Worm (Caenorhabditis elegans) whole organism, young adult: ENCODE results near the gene T01D1.4.

Source experiments
- B0019.2 ChIP-seq: fragments of 200-800 bp; sonication (Bioruptor generic); conservative IDR thresholded peaks from 2 replicates; pipeline ENCODE4 v1.3.6; 2022; ENCODE audit warnings: missing genetic modification reagents, missing genetic modification characterization, missing compliant biosample characterization
- B0035.1 ChIP-seq: sonication (generic microtip); optimal IDR thresholded peaks from 2 replicates; lab custom pipeline; 2016; ENCODE audit warnings: missing genetic modification characterization, mild to moderate bottlenecking, missing compliant biosample characterization, missing genotype, missing genetic modification reagents
- B0261.1 ChIP-seq: sonication (generic microtip); optimal IDR thresholded peaks from 2 replicates; lab custom pipeline; 2016; ENCODE audit warnings: mild to moderate bottlenecking, missing genetic modification characterization, moderate library complexity, missing compliant biosample characterization
- D2030.7 ChIP-seq: fragments of 200-800 bp; sonication (Bioruptor generic); IDR thresholded peaks from 2 replicates; pipeline ENCODE4 v1.3.6; 2022; ENCODE audit warnings: missing genetic modification reagents, missing genetic modification characterization, missing compliant biosample characterization
- F22D6.2 ChIP-seq: sonication (generic microtip); optimal IDR thresholded peaks from 2 replicates; lab custom pipeline; 2016; ENCODE audit warnings: mild to moderate bottlenecking, missing genetic modification characterization, missing compliant biosample characterization
- F52B5.7 ChIP-seq: sonication (generic microtip); optimal IDR thresholded peaks from 2 replicates; lab custom pipeline; 2016; ENCODE audit warnings: mild to moderate bottlenecking, missing genetic modification characterization, missing compliant biosample characterization
- F55B11.4 ChIP-seq: sonication (generic microtip); optimal IDR thresholded peaks from 2 replicates; lab custom pipeline; 2016; ENCODE audit warnings: missing compliant biosample characterization, missing genetic modification characterization, borderline replicate concordance; ENCODE audit not compliant: insufficient read depth
- K12H6.12 ChIP-seq: fragments of 200-800 bp; sonication (Bioruptor generic); optimal IDR thresholded peaks from 2 replicates; lab custom pipeline; 2018; ENCODE audit warnings: mild to moderate bottlenecking, missing genetic modification characterization, missing compliant biosample characterization
- Y53F4B.3 ChIP-seq: fragments of 200-800 bp; sonication (Bioruptor generic); IDR thresholded peaks from 2 replicates; pipeline ENCODE4 v1.3.6; 2022; ENCODE audit warnings: missing genetic modification reagents, missing genetic modification characterization, missing compliant biosample characterization
- Y56A3A.18 ChIP-seq: fragments of 200-800 bp; sonication (Bioruptor generic); IDR thresholded peaks from 2 replicates; pipeline ENCODE4 v1.3.6; 2022; ENCODE audit warnings: missing genetic modification reagents, missing genetic modification characterization, missing compliant biosample characterization
- ZK185.1 ChIP-seq: sonication (generic microtip); optimal IDR thresholded peaks from 2 replicates; lab custom pipeline; 2016; ENCODE audit warnings: mild to moderate bottlenecking, missing genetic modification characterization, missing compliant biosample characterization; ENCODE audit not compliant: poor library complexity, severe bottlenecking
- athp-1 ChIP-seq: sonication (generic microtip); optimal IDR thresholded peaks from 2 replicates; lab custom pipeline; 2017; ENCODE audit warnings: mild to moderate bottlenecking, missing genetic modification characterization, missing compliant biosample characterization
- attf-3 ChIP-seq: fragments of 200-800 bp; sonication (Bioruptor generic); conservative IDR thresholded peaks from 2 replicates; pipeline ENCODE4 v1.3.6; 2022; ENCODE audit warnings: missing genetic modification reagents, missing genetic modification characterization, missing compliant biosample characterization
- attf-6 ChIP-seq: fragments of 200-800 bp; sonication (Bioruptor generic); IDR thresholded peaks from 2 replicates; pipeline ENCODE4 v1.3.6; 2022; ENCODE audit warnings: missing genetic modification reagents, missing genetic modification characterization, missing compliant biosample characterization
- bed-1 ChIP-seq: fragments of 200-800 bp; sonication (Bioruptor generic); IDR thresholded peaks from 2 replicates; pipeline ENCODE4 v1.3.6; 2022; ENCODE audit warnings: missing genetic modification reagents, missing genetic modification characterization, missing compliant biosample characterization
- cebp-2 ChIP-seq: fragments of 200-800 bp; sonication (Bioruptor generic); IDR thresholded peaks from 2 replicates; pipeline ENCODE4 v1.3.6; 2022; ENCODE audit warnings: missing genetic modification characterization, missing compliant biosample characterization
- ceh-27 ChIP-seq: fragments of 200-800 bp; sonication (Bioruptor generic); optimal IDR thresholded peaks from 2 replicates; lab custom pipeline; 2018; ENCODE audit warnings: mild to moderate bottlenecking, missing genetic modification characterization, moderate library complexity, missing compliant biosample characterization
- ceh-40 ChIP-seq: fragments of 200-800 bp; sonication (Bioruptor generic); IDR thresholded peaks from 2 replicates; pipeline ENCODE4 v1.3.6; 2022; ENCODE audit warnings: missing genetic modification characterization, missing compliant biosample characterization
- ceh-79 ChIP-seq: sonication (generic microtip); optimal IDR thresholded peaks from 2 replicates; lab custom pipeline; 2017; ENCODE audit warnings: mild to moderate bottlenecking, missing genetic modification characterization, missing compliant biosample characterization
- ceh-91 ChIP-seq: fragments of 200-800 bp; sonication (Bioruptor generic); IDR thresholded peaks from 2 replicates; pipeline ENCODE4 v1.3.6; 2022; ENCODE audit warnings: missing genetic modification reagents, missing genetic modification characterization, missing compliant biosample characterization
- dpff-1 ChIP-seq: sonication (generic microtip); optimal IDR thresholded peaks from 2 replicates; lab custom pipeline; 2017; ENCODE audit warnings: mild to moderate bottlenecking, missing genetic modification characterization, missing compliant biosample characterization
- egl-44 ChIP-seq: fragments of 200-800 bp; sonication (Bioruptor generic); IDR thresholded peaks from 2 replicates; pipeline ENCODE4 v1.3.6; 2022; ENCODE audit warnings: missing genetic modification reagents, missing genetic modification characterization, missing compliant biosample characterization
- egrh-3 ChIP-seq: fragments of 200-800 bp; sonication (Bioruptor generic); IDR thresholded peaks from 2 replicates; pipeline ENCODE4 v1.3.6; 2022; ENCODE audit warnings: missing genetic modification reagents, missing genetic modification characterization, missing compliant biosample characterization
- ets-4 ChIP-seq: fragments of 200-800 bp; sonication (Bioruptor generic); optimal IDR thresholded peaks from 2 replicates; lab custom pipeline; 2018; ENCODE audit warnings: mild to moderate bottlenecking, missing genetic modification characterization, missing compliant biosample characterization
- hrde-1 ChIP-seq: sonication (generic microtip); optimal IDR thresholded peaks from 2 replicates; lab custom pipeline; 2016; ENCODE audit warnings: missing genetic modification characterization, mild to moderate bottlenecking, missing compliant biosample characterization, moderate library complexity, missing genotype, missing genetic modification reagents, borderline replicate concordance
- hsf-1 ChIP-seq: fragments of 200-800 bp; sonication (Bioruptor generic); IDR thresholded peaks from 2 replicates; pipeline ENCODE4 v1.3.6; 2022; ENCODE audit warnings: missing genetic modification reagents, missing genetic modification characterization, missing compliant biosample characterization
- lin-35 ChIP-seq, 3 experiments: fragments of 150-350 bp in 2 of 3; sonication (generic microtip) in 1 of 3; optimal IDR thresholded peaks; 2 replicates each; lab custom pipeline; 2014 to 2018; ENCODE audit warnings: missing biosample characterization in 3 of 3, missing genetic modification characterization in 3 of 3, missing genetic modification reagents in 3 of 3
- lsl-1 ChIP-seq: fragments of 200-800 bp; sonication (Bioruptor generic); optimal IDR thresholded peaks from 2 replicates; lab custom pipeline; 2018; ENCODE audit warnings: mild to moderate bottlenecking, missing genetic modification characterization, moderate library complexity, missing compliant biosample characterization
- lsy-27 ChIP-seq: sonication (generic microtip); optimal IDR thresholded peaks from 2 replicates; lab custom pipeline; 2017; ENCODE audit warnings: missing genetic modification characterization, mild to moderate bottlenecking, missing compliant biosample characterization, antibody characterized with exemption, missing genotype, borderline replicate concordance; ENCODE audit not compliant: insufficient read depth
- madf-10 ChIP-seq: sonication (generic microtip); optimal IDR thresholded peaks from 2 replicates; lab custom pipeline; 2016; ENCODE audit warnings: mild to moderate bottlenecking, missing genetic modification characterization, missing compliant biosample characterization
- mel-28 ChIP-seq: sonication (generic microtip); optimal IDR thresholded peaks from 2 replicates; lab custom pipeline; 2016; ENCODE audit warnings: borderline replicate concordance, mild to moderate bottlenecking, missing genetic modification characterization, missing compliant biosample characterization
- nfya-2 ChIP-seq: fragments of 200-800 bp; sonication (Bioruptor generic); IDR thresholded peaks from 2 replicates; pipeline ENCODE4 v1.3.6; 2022; ENCODE audit warnings: missing genetic modification reagents, missing genetic modification characterization, missing compliant biosample characterization
- nhr-80 ChIP-seq: sonication (generic microtip); optimal IDR thresholded peaks from 2 replicates; lab custom pipeline; 2016; ENCODE audit warnings: missing genetic modification characterization, missing compliant biosample characterization
- rec-8 ChIP-seq, 2 experiments: sonication (generic microtip); optimal IDR thresholded peaks; 2 replicates each; lab custom pipeline; 2016; ENCODE audit warnings: mild to moderate bottlenecking in 2 of 2, missing genetic modification characterization in 2 of 2, missing genetic modification reagents in 2 of 2, missing genotype in 2 of 2, missing biosample characterization in 1 of 2, missing compliant biosample characterization in 1 of 2, moderate library complexity in 1 of 2
- sea-2 ChIP-seq: fragments of 200-800 bp; sonication (Bioruptor generic); IDR thresholded peaks from 2 replicates; pipeline ENCODE4 v1.3.6; 2022; ENCODE audit warnings: missing genetic modification characterization, missing compliant biosample characterization
- snpc-1.1 ChIP-seq: sonication (generic microtip); optimal IDR thresholded peaks from 2 replicates; lab custom pipeline; 2017; ENCODE audit warnings: missing genetic modification characterization, mild to moderate bottlenecking, missing compliant biosample characterization, antibody characterized with exemption, moderate library complexity, missing genotype, missing genetic modification reagents; ENCODE audit not compliant: insufficient read depth
- snpc-1.3 ChIP-seq: sonication (generic microtip); optimal IDR thresholded peaks from 2 replicates; lab custom pipeline; 2017; ENCODE audit warnings: missing genetic modification characterization, mild to moderate bottlenecking, missing compliant biosample characterization, antibody characterized with exemption, moderate library complexity, missing genotype, missing genetic modification reagents; ENCODE audit not compliant: insufficient read depth
- somi-1 ChIP-seq: fragments of 200-800 bp; sonication (Bioruptor generic); optimal IDR thresholded peaks from 2 replicates; lab custom pipeline; 2018; ENCODE audit warnings: mild to moderate bottlenecking, missing genetic modification characterization, missing compliant biosample characterization
- tbx-9 ChIP-seq: sonication (generic microtip); optimal IDR thresholded peaks from 2 replicates; lab custom pipeline; 2016; ENCODE audit warnings: borderline replicate concordance, missing genetic modification characterization, inconsistent platforms, missing compliant biosample characterization
- ztf-22 ChIP-seq: fragments of 200-800 bp; sonication (Bioruptor generic); optimal IDR thresholded peaks from 2 replicates; lab custom pipeline; 2018; ENCODE audit warnings: mild to moderate bottlenecking, missing genetic modification characterization, moderate library complexity, missing compliant biosample characterization
- ztf-6 ChIP-seq: fragments of 200-800 bp; sonication (Bioruptor generic); IDR thresholded peaks from 2 replicates; pipeline ENCODE4 v1.3.6; 2022; ENCODE audit warnings: missing genetic modification reagents, missing genetic modification characterization, missing compliant biosample characterization

T01D1.4 gene

ce11 chrII:155904-156303 lies 23.0 kb downstream of the T01D1.4 start, which contains the start of gene mrpl-28 (continued):
- TF ChIP-seq B0019.2 (GFP tag; lab: Robert Waterston, UW) (no peak), ceh-40 (no peak), B0035.1 (tag; lab: Kevin White, UChicago) (no peak), Y53F4B.3 (no peak), F22D6.2 (peak; percentile 11), bed-1 (GFP tag; lab: Robert Waterston, UW) (no peak), ztf-6 (no peak), hrde-1 (tag; lab: Kevin White, UChicago) (peak; percentile 6), K12H6.12 (tag; lab: Kevin White, UChicago) (peak; percentile 20), egrh-3 (GFP tag; lab: Robert Waterston, UW) (no peak), athp-1 (tag; lab: Kevin White, UChicago) (peak; percentile 80), tbx-9 (no peak), egl-44 (GFP tag; lab: Robert Waterston, UW) (no peak), nfya-2 (GFP tag; lab: Robert Waterston, UW) (no peak), mel-28 (tag; lab: Kevin White, UChicago) (no peak), attf-6 (GFP tag; lab: Robert Waterston, UW) (no peak), ceh-79 (tag; lab: Kevin White, UChicago) (no peak), ZK185.1 (peak; percentile 41), lsl-1 (GFP tag; lab: Kevin White, UChicago) (peak; percentile 58), madf-10 (tag; lab: Kevin White, UChicago) (peak; percentile 50), nhr-80 (tag; lab: Kevin White, UChicago) (peak; percentile 6), D2030.7 (GFP tag; lab: Robert Waterston, UW) (peak; percentile 90), snpc-1.3 (tag; lab: Kevin White, UChicago) (peak; percentile 17), F52B5.7 (tag; lab: Kevin White, UChicago) (no peak), ets-4 (GFP tag; lab: Kevin White, UChicago) (no peak), ztf-22 (GFP tag; lab: Kevin White, UChicago) (no peak), sea-2 (no peak), ceh-27 (peak; percentile 63), dpff-1 (tag; lab: Kevin White, UChicago) (no peak)

- TF ChIP-seq cebp-2 (GFP tag; lab: Robert Waterston, UW) = no peak
- TF ChIP-seq rec-8 (tag; optimal IDR thresholded peaks at IDR 0.05; lab: Kevin White, UChicago) = no peak
- no peak for TF ChIP-seq snpc-1.1 (tag; lab: Kevin White, UChicago)
- no peak for TF ChIP-seq lin-35 (GFP tag; optimal IDR thresholded peaks at IDR 0.05; lab: Kevin White, UChicago)
- TF ChIP-seq ceh-91 (GFP tag; lab: Robert Waterston, UW) = no peak
- TF ChIP-seq F55B11.4 (tag; lab: Kevin White, UChicago) = no peak
- TF ChIP-seq tbx-9 = no peak
- TF ChIP-seq Y56A3A.18 (GFP tag; lab: Robert Waterston, UW) = no peak
- TF ChIP-seq B0261.1 (tag; lab: Kevin White, UChicago) = no peak
- TF ChIP-seq nhr-80 (tag; lab: Kevin White, UChicago) = no peak
- TF ChIP-seq attf-3 (GFP tag; lab: Robert Waterston, UW) = no peak
- TF ChIP-seq somi-1 (GFP tag; lab: Kevin White, UChicago) = no peak
- TF ChIP-seq madf-10 (tag; lab: Kevin White, UChicago) = no peak
- TF ChIP-seq lsy-27 (tag; lab: Kevin White, UChicago) = no peak
- TF ChIP-seq hsf-1 = no peak
- TF ChIP-seq attf-6 (GFP tag; lab: Robert Waterston, UW) = no peak
Measured at ce11 chrII:152283-152682, 26.6 kb downstream of the T01D1.4 start, which contains the start of gene T25D3.3. T25D3.3 (plus strand) TSS chrII:152583.
